Worm (Caenorhabditis elegans): ENCODE data around the gene B0310.3.

ce11 chrX:481150-481549 is 39.6 kb downstream of the B0310.3 start, which contains the start of gene che-2:
- TF ChIP-seq ceh-82 (tag; optimal IDR thresholded peaks at IDR 0.05) (no peak), ztf-7 (tag; optimal IDR thresholded peaks at IDR 0.05) (no peak), nhr-48 (tag; optimal IDR thresholded peaks at IDR 0.05) (no peak), nhr-77 (tag; optimal IDR thresholded peaks at IDR 0.05) (no peak), mdl-1 (tag; optimal IDR thresholded peaks at IDR 0.05) (no peak), php-3 (GFP tag; IDR thresholded peaks at IDR 0.05) (no peak)

Data from whole organism, L4 larva.